Fruit fly (Drosophila melanogaster) whole organism, embryonic: Measurements from ENCODE around the gene Gale.
A peak's percentile ranks its signal among the peaks of the same experiment; 100 is the strongest.

Experiments
- Adf1 ChIP-seq: fragments of 200-800 bp; sonication (Bioruptor generic); IDR thresholded peaks from 2 replicates; pipeline ENCODE4 v1.3.6; 2022; ENCODE audit warnings: missing biosample characterization, missing genetic modification characterization
- Blimp-1 ChIP-seq: fragments of 200-800 bp; sonication (Bioruptor generic); optimal IDR thresholded peaks from 3 replicates; lab custom pipeline; 2018; ENCODE audit warnings: missing biosample characterization, missing genetic modification characterization, mild to moderate bottlenecking, moderate library complexity, missing genetic modification reagents
- CG11085 ChIP-seq: fragments of 200-800 bp; sonication (Bioruptor generic); IDR thresholded peaks from 2 replicates; pipeline ENCODE4 v1.3.6; 2022; ENCODE audit warnings: missing biosample characterization, missing genetic modification characterization
- CG11560 ChIP-seq: fragments of 200-800 bp; sonication (Bioruptor generic); IDR thresholded peaks from 3 replicates; pipeline ENCODE4 v1.3.6; 2022; ENCODE audit warnings: missing biosample characterization, missing genetic modification characterization
- CG12104 ChIP-seq: fragments of 200-800 bp; sonication (Bioruptor generic); optimal IDR thresholded peaks from 3 replicates; lab custom pipeline; 2016; ENCODE audit warnings: missing biosample characterization, missing genetic modification characterization
- CG13624 ChIP-seq: fragments of 200-800 bp; sonication (Bioruptor generic); optimal IDR thresholded peaks from 2 replicates; lab custom pipeline; 2016; ENCODE audit warnings: missing biosample characterization, missing genetic modification characterization
- CG17186 ChIP-seq: fragments of 200-800 bp; sonication (Bioruptor generic); optimal IDR thresholded peaks from 3 replicates; lab custom pipeline; 2017; ENCODE audit warnings: missing biosample characterization, missing genetic modification reagents, missing genetic modification characterization
- CG17361 ChIP-seq: fragments of 200-800 bp; sonication (Bioruptor generic); IDR thresholded peaks from 3 replicates; pipeline ENCODE4 v1.3.6; 2022; ENCODE audit warnings: missing biosample characterization, missing genetic modification characterization
- CG33213 ChIP-seq: fragments of 200-800 bp; sonication (Bioruptor generic); optimal IDR thresholded peaks from 3 replicates; lab custom pipeline; 2016; ENCODE audit warnings: missing biosample characterization, missing genetic modification characterization
- CG42726 ChIP-seq: fragments of 200-800 bp; sonication (Bioruptor generic); IDR thresholded peaks from 2 replicates; pipeline ENCODE4 v1.3.6; 2022; ENCODE audit warnings: missing biosample characterization, missing genetic modification characterization; ENCODE audit not compliant: partially characterized antibody
- CG6272 ChIP-seq: fragments of 200-800 bp; sonication (Bioruptor generic); IDR thresholded peaks from 2 replicates; pipeline ENCODE4 v1.3.6; 2022; ENCODE audit warnings: missing biosample characterization, missing genetic modification characterization
- Dek ChIP-seq: fragments of 200-800 bp; sonication (Bioruptor generic); optimal IDR thresholded peaks from 3 replicates; lab custom pipeline; 2019; ENCODE audit warnings: missing biosample characterization, mild to moderate bottlenecking, missing genetic modification characterization, moderate library complexity
- Dll ChIP-seq: fragments of 200-800 bp; sonication (Bioruptor generic); IDR thresholded peaks from 4 replicates; pipeline ENCODE4 v1.3.6; 2022; ENCODE audit warnings: missing biosample characterization, missing genetic modification characterization; ENCODE audit not compliant: partially characterized antibody
- Dref ChIP-seq: fragments of 200-800 bp; sonication (Bioruptor generic); IDR thresholded peaks from 2 replicates; pipeline ENCODE4 v1.3.6; 2022; ENCODE audit warnings: missing biosample characterization, missing genetic modification characterization
- Ets97D ChIP-seq: fragments of 200-800 bp; sonication (Bioruptor generic); optimal IDR thresholded peaks from 3 replicates; lab custom pipeline; 2016; ENCODE audit warnings: missing biosample characterization, missing genetic modification characterization
- Fer2 ChIP-seq: fragments of 200-800 bp; sonication (Bioruptor generic); optimal IDR thresholded peaks from 2 replicates; lab custom pipeline; 2018; ENCODE audit warnings: missing biosample characterization, mild to moderate bottlenecking, missing genetic modification characterization, moderate library complexity
- Fer3 ChIP-seq: fragments of 200-800 bp; sonication (Bioruptor generic); optimal IDR thresholded peaks from 2 replicates; lab custom pipeline; 2018; ENCODE audit warnings: missing biosample characterization, mild to moderate bottlenecking, missing genetic modification characterization, moderate library complexity
- HLH54F ChIP-seq: fragments of 200-800 bp; sonication (Bioruptor generic); optimal IDR thresholded peaks from 3 replicates; lab custom pipeline; 2016; ENCODE audit warnings: missing biosample characterization, missing genetic modification characterization
- Hmx ChIP-seq: fragments of 200-800 bp; sonication (Bioruptor generic); optimal IDR thresholded peaks from 2 replicates; lab custom pipeline; 2016; ENCODE audit warnings: missing biosample characterization, missing genetic modification characterization
- Hr78 ChIP-seq, 2 experiments: fragments of 200-800 bp in 1 of 2; fragments of >200 bp in 1 of 2; sonication (Bioruptor generic) in 1 of 2; optimal IDR thresholded peaks; 2 replicates each; lab custom pipeline; 2017 to 2019; ENCODE audit warnings: missing biosample characterization in 2 of 2, missing genetic modification characterization in 2 of 2, mild to moderate bottlenecking in 1 of 2, moderate library complexity in 1 of 2
- Lim3 ChIP-seq: fragments of 200-800 bp; sonication (Bioruptor generic); IDR thresholded peaks from 2 replicates; pipeline ENCODE4 v1.3.6; 2022; ENCODE audit warnings: missing biosample characterization, missing genetic modification characterization
- Lpt ChIP-seq: fragments of >200 bp; optimal IDR thresholded peaks from 2 replicates; lab custom pipeline; 2018; ENCODE audit warnings: missing biosample characterization, missing genetic modification characterization
- Meics ChIP-seq: fragments of 200-800 bp; sonication (Bioruptor generic); optimal IDR thresholded peaks from 2 replicates; lab custom pipeline; 2017; ENCODE audit warnings: missing biosample characterization, mild to moderate bottlenecking, missing genetic modification characterization
- PHDP ChIP-seq: fragments of 200-800 bp; sonication (Bioruptor generic); optimal IDR thresholded peaks from 3 replicates; lab custom pipeline; 2018; ENCODE audit warnings: missing biosample characterization, mild to moderate bottlenecking, missing genetic modification characterization, moderate library complexity
- ase ChIP-seq: fragments of 200-800 bp; sonication (Bioruptor generic); IDR thresholded peaks from 3 replicates; pipeline ENCODE4 v1.3.6; 2022; ENCODE audit warnings: missing biosample characterization, missing genetic modification characterization
- ato ChIP-seq: fragments of 200-800 bp; sonication (Bioruptor generic); IDR thresholded peaks from 2 replicates; pipeline ENCODE4 v1.3.6; 2022; ENCODE audit warnings: missing biosample characterization, missing genetic modification characterization; ENCODE audit not compliant: partially characterized antibody
- bcd ChIP-seq: fragments of 200-800 bp; sonication (Bioruptor generic); optimal IDR thresholded peaks from 2 replicates; lab custom pipeline; 2017; ENCODE audit warnings: missing biosample characterization, mild to moderate bottlenecking, missing genetic modification characterization
- bsh ChIP-seq, 2 experiments: fragments of 200-800 bp; sonication (Bioruptor generic); optimal IDR thresholded peaks; 2 replicates each; lab custom pipeline; 2017 to 2018; ENCODE audit warnings: mild to moderate bottlenecking in 2 of 2, missing biosample characterization in 2 of 2, missing genetic modification characterization in 2 of 2, moderate library complexity in 1 of 2
- chn ChIP-seq: fragments of 200-800 bp; sonication (Bioruptor generic); optimal IDR thresholded peaks from 2 replicates; lab custom pipeline; 2016; ENCODE audit warnings: missing biosample characterization, missing genetic modification characterization
- corto ChIP-seq: fragments of 200-800 bp; sonication (Bioruptor generic); optimal IDR thresholded peaks from 2 replicates; lab custom pipeline; 2016; ENCODE audit warnings: missing biosample characterization, mild to moderate bottlenecking, missing genetic modification characterization, moderate library complexity
- crc ChIP-seq: fragments of 200-800 bp; sonication (Bioruptor generic); optimal IDR thresholded peaks from 2 replicates; lab custom pipeline; 2016; ENCODE audit warnings: missing biosample characterization, missing genetic modification characterization
- croc ChIP-seq: fragments of 200-800 bp; sonication (Bioruptor generic); conservative IDR thresholded peaks from 3 replicates; pipeline ENCODE4 v1.3.6; 2022; ENCODE audit warnings: missing biosample characterization, missing genetic modification characterization
- dpn ChIP-seq, 2 experiments: fragments of 200-800 bp; sonication (Bioruptor generic); optimal IDR thresholded peaks; 3 replicates each; lab custom pipeline; 2016; ENCODE audit warnings: missing biosample characterization in 2 of 2, missing genetic modification characterization in 2 of 2
- ewg ChIP-seq: fragments of 200-800 bp; sonication (Bioruptor generic); optimal IDR thresholded peaks from 3 replicates; lab custom pipeline; 2017; ENCODE audit warnings: mild to moderate bottlenecking, missing biosample characterization, missing genetic modification reagents, missing genetic modification characterization
- grn ChIP-seq: fragments of 200-800 bp; sonication (Bioruptor generic); optimal IDR thresholded peaks from 3 replicates; lab custom pipeline; 2017; ENCODE audit warnings: missing biosample characterization, missing genetic modification characterization
- ham ChIP-seq: fragments of 200-800 bp; sonication (Bioruptor generic); IDR thresholded peaks from 2 replicates; pipeline ENCODE4 v1.3.6; 2022; ENCODE audit warnings: missing biosample characterization, missing genetic modification characterization
- hb ChIP-seq: fragments of 200-800 bp; sonication (Bioruptor generic); IDR thresholded peaks from 3 replicates; pipeline ENCODE4 v1.3.6; 2022; ENCODE audit warnings: missing biosample characterization, missing genetic modification characterization; ENCODE audit not compliant: partially characterized antibody
- kah ChIP-seq: fragments of 200-800 bp; sonication (Bioruptor generic); optimal IDR thresholded peaks from 2 replicates; lab custom pipeline; 2018; ENCODE audit warnings: missing biosample characterization, mild to moderate bottlenecking, missing genetic modification characterization
- org-1 ChIP-seq: fragments of 200-800 bp; sonication (Bioruptor generic); optimal IDR thresholded peaks from 2 replicates; lab custom pipeline; 2017; ENCODE audit warnings: missing biosample characterization, missing genetic modification characterization
- pan ChIP-seq, 4 experiments: fragments of >200 bp in 3 of 4; fragments of 200-800 bp in 1 of 4; sonication (Bioruptor generic) in 1 of 4; optimal IDR thresholded peaks in 3 of 4; IDR thresholded peaks in 1 of 4; 2 replicates each; pipeline versions ENCODE4 v1.3.6 to Lab custom; 2017 to 2022; ENCODE audit warnings: missing biosample characterization in 2 of 4, missing genetic modification characterization in 2 of 4, mixed read lengths in 1 of 4
- pros ChIP-seq: fragments of 200-800 bp; sonication (Bioruptor generic); optimal IDR thresholded peaks from 3 replicates; lab custom pipeline; 2019; ENCODE audit warnings: missing biosample characterization, mild to moderate bottlenecking, missing genetic modification characterization, moderate library complexity
- pum ChIP-seq: fragments of 200-800 bp; sonication (Bioruptor generic); optimal IDR thresholded peaks from 2 replicates; lab custom pipeline; 2016; ENCODE audit warnings: missing biosample characterization, missing genetic modification characterization
- pzg ChIP-seq: fragments of 200-800 bp; sonication (Bioruptor generic); optimal IDR thresholded peaks from 3 replicates; lab custom pipeline; 2018; ENCODE audit warnings: missing biosample characterization, mild to moderate bottlenecking, missing genetic modification characterization, moderate library complexity
- schlank ChIP-seq: fragments of 200-800 bp; sonication (Bioruptor generic); optimal IDR thresholded peaks from 2 replicates; lab custom pipeline; 2018; ENCODE audit warnings: missing biosample characterization, mild to moderate bottlenecking, missing genetic modification characterization
- sd ChIP-seq: fragments of 200-800 bp; sonication (Bioruptor generic); optimal IDR thresholded peaks from 3 replicates; lab custom pipeline; 2018; ENCODE audit warnings: missing biosample characterization, mild to moderate bottlenecking, missing genetic modification characterization, moderate library complexity
- stwl ChIP-seq: fragments of 200-800 bp; sonication (Bioruptor generic); optimal IDR thresholded peaks from 3 replicates; lab custom pipeline; 2018; ENCODE audit warnings: missing biosample characterization, mild to moderate bottlenecking, missing genetic modification characterization, moderate library complexity
- trh ChIP-seq: fragments of 200-800 bp; sonication (Bioruptor generic); optimal IDR thresholded peaks from 2 replicates; lab custom pipeline; 2016; ENCODE audit warnings: missing biosample characterization, missing genetic modification characterization
- vfl ChIP-seq: fragments of 200-800 bp; sonication (Bioruptor generic); optimal IDR thresholded peaks from 2 replicates; lab custom pipeline; 2016; ENCODE audit warnings: missing biosample characterization, missing genetic modification characterization

The Gale gene

DNA sequence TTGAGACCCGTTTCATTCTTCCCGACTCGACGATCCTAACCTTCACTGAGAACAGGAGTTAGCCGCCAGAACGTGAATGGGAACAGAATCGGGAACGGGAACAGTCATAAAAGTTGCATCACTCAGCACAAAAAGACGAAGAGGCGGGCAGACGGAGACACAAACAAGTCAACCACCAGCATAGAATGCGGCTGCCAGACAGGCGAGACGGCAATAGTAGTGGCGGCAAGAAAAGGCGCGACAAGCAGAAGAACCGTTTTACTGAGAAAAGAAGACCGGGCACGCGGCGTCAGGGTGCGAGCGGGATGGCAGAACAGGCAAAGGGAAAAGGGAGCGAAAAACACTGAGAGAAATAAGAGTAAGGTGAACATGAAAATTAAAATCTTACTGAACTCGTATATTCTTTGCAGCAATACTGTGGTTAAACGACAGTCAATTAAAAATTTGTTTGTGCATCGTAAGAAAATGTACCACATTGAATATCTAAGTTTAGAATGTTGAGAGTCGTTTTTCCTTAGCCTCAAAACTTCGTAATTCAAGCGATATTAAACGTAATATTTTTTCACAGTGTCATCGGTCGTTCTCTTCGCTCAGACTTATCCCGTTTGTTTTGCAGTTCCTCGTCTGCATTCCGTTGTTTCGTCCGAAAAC is 7.9 kb upstream of the Gale start (continued):
- TF ChIP-seq CG12104 (GFP tag; lab: Kevin White, UChicago) (peak; percentile 61), corto (peak; percentile 75), Meics (peak; percentile 79), vfl (GFP tag; lab: Kevin White, UChicago) (no peak), chn (GFP tag; lab: Kevin White, UChicago) (peak; percentile 62), Dek (tag; lab: Kevin White, UChicago) (peak; percentile 63), ato (no peak), pum (GFP tag; lab: Kevin White, UChicago) (peak; percentile 78), Hr78 (GFP tag; optimal IDR thresholded peaks at IDR 0.05; lab: Kevin White, UChicago) (peak in 1 of 2 experiments; percentile 37), Dref (no peak), ase (GFP tag; lab: Robert Waterston, UW) (peak; percentile 75; the same call in 2 of the 3 replicates), PHDP (tag; lab: Kevin White, UChicago) (peak; percentile 78), pan (optimal IDR thresholded peaks at IDR 0.05; lab: Kevin White, UChicago) (no peak), pan (GFP tag; optimal IDR thresholded peaks at IDR 0.05 in 1 of 2, IDR thresholded peaks at IDR 0.05 in 1 of 2) (peak in 1 of 2 experiments; percentile 77), ewg (GFP tag; lab: Kevin White, UChicago) (peak; percentile 72), Dll (no peak), Fer2 (tag; lab: Kevin White, UChicago) (no peak), hb (GFP tag; lab: Robert Waterston, UW) (no peak), schlank (tag; lab: Kevin White, UChicago) (peak; percentile 29), trh (GFP tag; lab: Kevin White, UChicago) (peak; percentile 61), CG17186 (GFP tag; lab: Kevin White, UChicago) (peak; percentile 31), bcd (peak; percentile 80), CG11560 (tag; lab: Robert Waterston, UW) (no peak), sd (no peak), Adf1 (GFP tag; lab: Robert Waterston, UW) (0 out of 2 replicates have a peak, but pooled peaks have one; percentile 14), Hmx (GFP tag; lab: Kevin White, UChicago) (peak; percentile 47), CG13624 (GFP tag; lab: Kevin White, UChicago) (peak; percentile 76), grn (peak; percentile 16), CG33213 (peak; percentile 74), Lim3 (no peak), pzg (GFP tag; lab: Kevin White, UChicago) (no peak), CG6272 (GFP tag; lab: Robert Waterston, UW) (peak; percentile 32; the same call in 1 of the 2 replicates), pros (GFP tag; lab: Kevin White, UChicago) (peak; percentile 97), ham (GFP tag; lab: Robert Waterston, UW) (no peak), Blimp-1 (GFP tag; lab: Kevin White, UChicago) (peak; percentile 82), bsh (GFP tag; optimal IDR thresholded peaks at IDR 0.05; lab: Kevin White, UChicago) (peak; percentile 85 to 93), Ets97D (GFP tag; lab: Kevin White, UChicago) (peak; percentile 51), Fer3 (tag; lab: Kevin White, UChicago) (peak; percentile 71), dpn (GFP tag; optimal IDR thresholded peaks at IDR 0.05; lab: Kevin White, UChicago) (peak; percentile 85 to 86), stwl (peak; percentile 52), org-1 (GFP tag; lab: Kevin White, UChicago) (peak; percentile 83), CG11085 (GFP tag; lab: Robert Waterston, UW) (no peak), crc (GFP tag; lab: Kevin White, UChicago) (peak; percentile 73), CG42726 (GFP tag; lab: Robert Waterston, UW) (no peak), Lpt (GFP tag; lab: Kevin White, UChicago) (no peak), kah (peak; percentile 44), croc (GFP tag; lab: Robert Waterston, UW) (peak; percentile 76), HLH54F (GFP tag; lab: Kevin White, UChicago) (peak; percentile 56), CG17361 (peak; percentile 86)
